Worm (Caenorhabditis elegans) whole organism, early embryonic: ENCODE data around the gene twk-12.

Experiments
- F13C5.2 ChIP-seq: sonication (generic microtip); optimal IDR thresholded peaks from 2 replicates; lab custom pipeline; 2017; ENCODE audit warnings: mild to moderate bottlenecking, missing genetic modification characterization, inconsistent platforms, missing compliant biosample characterization
- ama-1 ChIP-seq: fragments of 150-350 bp; optimal IDR thresholded peaks from 2 replicates; lab custom pipeline; 2014
- ceh-36 ChIP-seq: sonication (generic microtip); optimal IDR thresholded peaks from 2 replicates; lab custom pipeline; 2016; ENCODE audit warnings: missing genetic modification characterization, inconsistent platforms, missing compliant biosample characterization
- pes-1 ChIP-seq: fragments of 200-800 bp; sonication (Bioruptor generic); IDR thresholded peaks from 2 replicates; pipeline ENCODE4 v1.3.6; 2022; ENCODE audit warnings: missing genetic modification reagents, missing genetic modification characterization, missing compliant biosample characterization
- sea-1 ChIP-seq: fragments of 200-800 bp; sonication (Bioruptor generic); conservative IDR thresholded peaks from 2 replicates; pipeline ENCODE4 v1.3.6; 2022; ENCODE audit warnings: missing genetic modification characterization, missing compliant biosample characterization
- tra-4 ChIP-seq: sonication (generic microtip); optimal IDR thresholded peaks from 2 replicates; lab custom pipeline; 2017; ENCODE audit warnings: missing genetic modification characterization, missing compliant biosample characterization

DNA sequence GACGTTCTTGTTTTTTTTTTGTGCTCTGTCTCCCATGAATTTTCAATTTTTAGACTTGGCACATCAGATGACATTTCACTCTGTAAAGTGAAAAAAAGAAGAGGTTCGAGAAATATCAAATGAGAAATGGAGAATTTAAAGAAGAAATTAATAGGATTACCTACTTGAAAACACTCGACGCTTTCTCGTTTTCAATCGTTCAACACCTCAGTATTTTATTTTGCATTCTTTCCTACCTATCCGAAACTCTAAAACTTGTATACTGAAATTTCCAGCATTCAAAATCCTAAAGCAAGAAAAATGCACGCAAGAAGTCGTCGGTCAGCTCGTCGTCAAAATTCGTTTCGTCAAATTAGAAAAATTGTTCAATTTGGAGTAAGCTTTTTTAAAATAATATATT, 31.7 kb upstream of the twk-12 start, which contains the start of gene kvs-2:
- no peak for TF ChIP-seq tra-4 (tag; lab: Kevin White, UChicago)
- TF ChIP-seq ama-1, result no peak
- TF ChIP-seq ceh-36 (tag; lab: Kevin White, UChicago), result no peak
- no peak for TF ChIP-seq pes-1
- no peak for TF ChIP-seq F13C5.2 (tag; lab: Kevin White, UChicago)
- no peak for TF ChIP-seq sea-1
